Worm (Caenorhabditis elegans) whole organism, L1 larva: ENCODE data around the gene T28D6.5.

Experiments
- C04F5.9 ChIP-seq: sonication (generic microtip); optimal IDR thresholded peaks from 2 replicates; lab custom pipeline; 2016; ENCODE audit warnings: missing genetic modification characterization, missing compliant biosample characterization
- C16A3.4 ChIP-seq: fragments of 150-350 bp; optimal IDR thresholded peaks from 2 replicates; lab custom pipeline; 2014; ENCODE audit warnings: missing biosample characterization, missing genetic modification characterization
- alr-1 ChIP-seq: fragments of 200-800 bp; sonication (Bioruptor generic); optimal IDR thresholded peaks from 2 replicates; lab custom pipeline; 2018; ENCODE audit warnings: borderline replicate concordance, mild to moderate bottlenecking, missing genetic modification characterization, missing compliant biosample characterization
- ama-1 ChIP-seq: fragments of 150-350 bp; optimal IDR thresholded peaks from 2 replicates; lab custom pipeline; 2014
- blmp-1 ChIP-seq: fragments of 150-350 bp; optimal IDR thresholded peaks from 2 replicates; lab custom pipeline; 2014; ENCODE audit warnings: missing biosample characterization, missing genetic modification characterization
- ceh-63 ChIP-seq: fragments of 200-800 bp; sonication (Bioruptor generic); optimal IDR thresholded peaks from 2 replicates; lab custom pipeline; 2018; ENCODE audit warnings: mild to moderate bottlenecking, missing genetic modification characterization, missing compliant biosample characterization
- ceh-82 ChIP-seq, 3 experiments: fragments of 150-350 bp in 1 of 3; sonication (generic microtip) in 2 of 3; optimal IDR thresholded peaks; 2 replicates each; lab custom pipeline; 2014 to 2017; ENCODE audit warnings: missing biosample characterization in 3 of 3, missing genetic modification characterization in 3 of 3
- ceh-90 ChIP-seq: sonication (generic microtip); optimal IDR thresholded peaks from 2 replicates; lab custom pipeline; 2016; ENCODE audit warnings: missing genetic modification characterization, missing compliant biosample characterization
- ces-1 ChIP-seq: fragments of 150-350 bp; optimal IDR thresholded peaks from 2 replicates; lab custom pipeline; 2014; ENCODE audit warnings: missing biosample characterization, missing genetic modification reagents, missing genetic modification characterization
- dpl-1 ChIP-seq, 3 experiments: fragments of 150-350 bp in 2 of 3; sonication (generic microtip) in 1 of 3; optimal IDR thresholded peaks; 2 replicates each; lab custom pipeline; 2014 to 2017; ENCODE audit warnings: missing biosample characterization in 3 of 3, missing genetic modification characterization in 3 of 3, missing genetic modification reagents in 3 of 3
- efl-1 ChIP-seq, 4 experiments: fragments of 150-350 bp; optimal IDR thresholded peaks in 3 of 4; peaks in 1 of 4; 1 replicate in 1 of 4; 2 replicates in 3 of 4; lab custom pipeline; 2014; ENCODE audit warnings: missing biosample characterization in 2 of 4, missing genetic modification characterization in 2 of 4, missing genetic modification reagents in 2 of 4
- egl-27 ChIP-seq, 2 experiments: fragments of 150-350 bp in 1 of 2; sonication (generic microtip); optimal IDR thresholded peaks; 3 replicates each; lab custom pipeline; 2017 to 2018; ENCODE audit warnings: missing biosample characterization in 2 of 2, missing genetic modification characterization in 2 of 2, missing genetic modification reagents in 2 of 2
- fkh-10 ChIP-seq: sonication (generic microtip); optimal IDR thresholded peaks from 2 replicates; lab custom pipeline; 2017; ENCODE audit warnings: missing biosample characterization, missing genetic modification reagents, missing genetic modification characterization
- fos-1 ChIP-seq: fragments of 150-350 bp; optimal IDR thresholded peaks from 2 replicates; lab custom pipeline; 2014; ENCODE audit warnings: missing biosample characterization, missing genetic modification characterization
- grh-1 ChIP-seq: fragments of 200-800 bp; sonication (Bioruptor generic); IDR thresholded peaks from 2 replicates; pipeline ENCODE4 v1.3.6; 2022; ENCODE audit warnings: missing genetic modification reagents, missing genetic modification characterization, missing compliant biosample characterization
- hlh-17 ChIP-seq: fragments of 200-800 bp; sonication (Bioruptor generic); optimal IDR thresholded peaks from 2 replicates; lab custom pipeline; 2018; ENCODE audit warnings: missing genetic modification characterization, mild to moderate bottlenecking, missing compliant biosample characterization, moderate library complexity, borderline replicate concordance
- hlh-4 ChIP-seq: sonication (generic microtip); optimal IDR thresholded peaks from 2 replicates; lab custom pipeline; 2016; ENCODE audit warnings: mild to moderate bottlenecking, missing genetic modification characterization, missing compliant biosample characterization
- hpl-2 ChIP-seq: fragments of 150-350 bp; optimal IDR thresholded peaks from 2 replicates; lab custom pipeline; 2014; ENCODE audit warnings: missing biosample characterization, missing genetic modification reagents, missing genetic modification characterization
- irx-1 ChIP-seq: sonication (generic microtip); optimal IDR thresholded peaks from 2 replicates; lab custom pipeline; 2016; ENCODE audit warnings: missing genetic modification characterization, missing compliant biosample characterization
- jun-1 ChIP-seq: fragments of 150-350 bp; optimal IDR thresholded peaks from 2 replicates; lab custom pipeline; 2014; ENCODE audit warnings: missing biosample characterization, missing genetic modification reagents, missing genetic modification characterization
- lin-14 ChIP-seq: fragments of 200-800 bp; sonication (Bioruptor generic); optimal IDR thresholded peaks from 2 replicates; lab custom pipeline; 2018; ENCODE audit warnings: mild to moderate bottlenecking, missing genetic modification characterization, moderate library complexity, missing compliant biosample characterization
- lin-15B ChIP-seq: fragments of 150-350 bp; sonication (generic microtip); optimal IDR thresholded peaks from 3 replicates; lab custom pipeline; 2014; ENCODE audit warnings: missing biosample characterization, missing genetic modification characterization
- lin-35 ChIP-seq, 2 experiments: fragments of 150-350 bp; optimal IDR thresholded peaks; 2 replicates each; lab custom pipeline; 2014; ENCODE audit warnings: missing biosample characterization in 2 of 2, missing genetic modification characterization in 2 of 2, missing genetic modification reagents in 2 of 2
- lin-39 ChIP-seq: fragments of 150-350 bp; optimal IDR thresholded peaks from 2 replicates; lab custom pipeline; 2014; ENCODE audit warnings: missing biosample characterization, missing genetic modification reagents, missing genetic modification characterization
- lir-3 ChIP-seq: sonication (generic microtip); optimal IDR thresholded peaks from 2 replicates; lab custom pipeline; 2016; ENCODE audit warnings: mild to moderate bottlenecking, missing genetic modification characterization, moderate library complexity, missing compliant biosample characterization; ENCODE audit not compliant: poor library complexity
- mab-9 ChIP-seq: fragments of 200-800 bp; sonication (Bioruptor generic); IDR thresholded peaks from 2 replicates; pipeline ENCODE4 v1.3.6; 2022; ENCODE audit warnings: missing genetic modification reagents, missing genetic modification characterization, missing compliant biosample characterization
- mef-2 ChIP-seq: fragments of 150-350 bp; optimal IDR thresholded peaks from 2 replicates; lab custom pipeline; 2014; ENCODE audit warnings: missing biosample characterization, missing genetic modification characterization
- nhr-11 ChIP-seq: fragments of 150-350 bp; optimal IDR thresholded peaks from 2 replicates; lab custom pipeline; 2014; ENCODE audit warnings: missing biosample characterization, missing genetic modification characterization
- nhr-47 ChIP-seq: sonication (generic microtip); optimal IDR thresholded peaks from 2 replicates; lab custom pipeline; 2016; ENCODE audit warnings: mild to moderate bottlenecking, missing genetic modification characterization, moderate library complexity, missing compliant biosample characterization
- nhr-71 ChIP-seq: sonication (generic microtip); optimal IDR thresholded peaks from 2 replicates; lab custom pipeline; 2016; ENCODE audit warnings: mild to moderate bottlenecking, missing genetic modification characterization, moderate library complexity, missing compliant biosample characterization
- nhr-76 ChIP-seq: sonication (generic microtip); optimal IDR thresholded peaks from 2 replicates; lab custom pipeline; 2017; ENCODE audit warnings: missing biosample characterization, missing genetic modification characterization
- nhr-77 ChIP-seq: fragments of 150-350 bp; optimal IDR thresholded peaks from 2 replicates; lab custom pipeline; 2014; ENCODE audit warnings: missing biosample characterization, missing genetic modification characterization
- nhr-85 ChIP-seq: sonication (generic microtip); peaks from one replicate; lab custom pipeline; 2016; ENCODE audit warnings: missing genetic modification characterization, inconsistent platforms, missing compliant biosample characterization
- nhr-90 ChIP-seq: sonication (generic microtip); optimal IDR thresholded peaks from 2 replicates; lab custom pipeline; 2016; ENCODE audit warnings: mild to moderate bottlenecking, missing genetic modification characterization, missing compliant biosample characterization; ENCODE audit not compliant: poor library complexity
- pqm-1 ChIP-seq: sonication (generic microtip); optimal IDR thresholded peaks from 3 replicates; lab custom pipeline; 2017; ENCODE audit warnings: missing biosample characterization, missing genetic modification characterization
- snpc-4 ChIP-seq: fragments of 150-350 bp; optimal IDR thresholded peaks from 2 replicates; lab custom pipeline; 2014; ENCODE audit warnings: missing biosample characterization, missing genetic modification characterization
- sox-4 ChIP-seq: sonication (generic microtip); optimal IDR thresholded peaks from 2 replicates; lab custom pipeline; 2016; ENCODE audit warnings: missing genetic modification characterization, missing compliant biosample characterization
- sptf-1 ChIP-seq: fragments of 150-350 bp; optimal IDR thresholded peaks from 2 replicates; lab custom pipeline; 2014; ENCODE audit warnings: missing biosample characterization, missing genetic modification characterization
- sup-37 ChIP-seq: fragments of 200-800 bp; sonication (Bioruptor generic); optimal IDR thresholded peaks from 2 replicates; lab custom pipeline; 2018; ENCODE audit warnings: mild to moderate bottlenecking, missing genetic modification characterization, missing compliant biosample characterization
- swsn-7 ChIP-seq: sonication (generic microtip); optimal IDR thresholded peaks from 2 replicates; lab custom pipeline; 2016; ENCODE audit warnings: missing genetic modification characterization, missing compliant biosample characterization
- unc-130 ChIP-seq: fragments of 150-350 bp; optimal IDR thresholded peaks from 2 replicates; lab custom pipeline; 2017; ENCODE audit warnings: missing biosample characterization, missing genetic modification characterization, inconsistent platforms
- unc-62 ChIP-seq: fragments of 150-350 bp; optimal IDR thresholded peaks from 2 replicates; lab custom pipeline; 2014; ENCODE audit warnings: missing biosample characterization, missing genetic modification reagents, missing genetic modification characterization
- unc-86 ChIP-seq: sonication (generic microtip); optimal IDR thresholded peaks from 2 replicates; lab custom pipeline; 2016; ENCODE audit warnings: missing genetic modification characterization, missing compliant biosample characterization
- xbp-1 ChIP-seq: sonication (generic microtip); optimal IDR thresholded peaks from 2 replicates; lab custom pipeline; 2016; ENCODE audit warnings: missing genetic modification characterization, missing compliant biosample characterization
- zag-1 ChIP-seq: fragments of 150-350 bp; optimal IDR thresholded peaks from 2 replicates; lab custom pipeline; 2014; ENCODE audit warnings: missing biosample characterization, missing genetic modification characterization
- zip-4 ChIP-seq: fragments of 200-800 bp; sonication (Bioruptor generic); optimal IDR thresholded peaks from 2 replicates; lab custom pipeline; 2018; ENCODE audit warnings: mild to moderate bottlenecking, missing genetic modification characterization, moderate library complexity, missing compliant biosample characterization
- ztf-11 ChIP-seq, 2 experiments: sonication (generic microtip); optimal IDR thresholded peaks; 2 replicates each; lab custom pipeline; 2016 to 2017; ENCODE audit warnings: missing genetic modification characterization in 2 of 2, missing biosample characterization in 1 of 2, missing compliant biosample characterization in 1 of 2
- ztf-4 ChIP-seq: fragments of 150-350 bp; optimal IDR thresholded peaks from 2 replicates; lab custom pipeline; 2014; ENCODE audit warnings: missing biosample characterization, missing genetic modification characterization

Gene T28D6.5

DNA sequence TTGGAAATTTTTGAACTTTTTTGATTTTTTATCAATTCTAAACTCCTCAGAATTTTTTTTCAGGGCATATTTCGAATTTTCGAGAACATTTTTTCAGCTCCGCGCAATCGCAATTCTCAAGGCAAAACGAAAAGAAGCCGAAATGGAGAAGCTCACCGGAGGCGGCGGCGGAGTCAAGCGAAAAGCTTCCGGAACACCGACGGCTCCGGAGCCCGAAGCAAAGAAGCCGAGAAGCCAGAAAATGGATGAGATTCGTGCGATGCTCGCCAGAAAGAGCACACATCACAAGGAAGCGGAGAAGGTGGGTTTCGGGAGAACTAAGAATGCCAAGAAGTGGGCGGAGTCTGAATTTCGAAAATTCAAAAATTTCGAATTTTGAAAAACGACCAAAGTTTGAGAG is 9.4 kb upstream of the T28D6.5 start:
- TF ChIP-seq mab-9 (0 out of 2 replicates have a peak, but pooled peaks have one; percentile 18), efl-1 (optimal IDR thresholded peaks at IDR 0.05; lab: Kevin White, UChicago) (no peak), efl-1 (GFP tag; optimal IDR thresholded peaks at IDR 0.05 in 1 of 2; lab: Kevin White, UChicago) (peak in 1 of 2 experiments; percentile 64), nhr-76 (tag; lab: Kevin White, UChicago) (no peak), nhr-85 (tag; lab: Kevin White, UChicago) (peak; percentile 12), ama-1 (lab: Kevin White, UChicago) (no peak), grh-1 (GFP tag; lab: Robert Waterston, UW) (0 out of 2 replicates have a peak, but pooled peaks have one; percentile 7)

DNA sequence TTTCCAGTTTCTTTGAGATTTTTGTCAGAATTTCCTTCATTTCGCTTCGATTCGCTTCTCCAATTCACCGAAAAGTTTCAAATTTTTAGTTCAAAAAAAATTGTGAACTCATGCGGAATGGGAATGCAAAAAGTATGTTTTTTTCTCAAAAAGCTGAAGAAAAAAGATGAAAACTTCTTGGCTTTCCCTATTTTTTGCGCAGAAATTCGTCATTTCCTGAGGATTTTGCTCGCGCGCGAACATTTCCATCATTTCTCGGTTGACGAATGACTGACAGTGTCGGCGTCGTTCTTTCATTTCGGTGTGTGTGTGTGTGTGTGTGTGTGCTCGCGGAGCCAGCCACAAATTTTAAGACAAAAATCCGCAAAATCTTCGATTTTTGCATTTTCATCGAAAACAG is 1.2 kb upstream of the T28D6.5 start:
- TF ChIP-seq unc-62 (no peak), fkh-10 (GFP tag; lab: Kevin White, UChicago) (no peak), hlh-17 (GFP tag; lab: Kevin White, UChicago) (no peak), dpl-1 (GFP tag; optimal IDR thresholded peaks at IDR 0.05; lab: Kevin White, UChicago) (no peak), ztf-11 (tag; optimal IDR thresholded peaks at IDR 0.05; lab: Kevin White, UChicago) (no peak), C04F5.9 (no peak), pqm-1 (tag; lab: Kevin White, UChicago) (no peak), xbp-1 (no peak), egl-27 (tag; optimal IDR thresholded peaks at IDR 0.05; lab: Kevin White, UChicago) (no peak), sup-37 (GFP tag; lab: Kevin White, UChicago) (no peak), snpc-4 (no peak)

DNA sequence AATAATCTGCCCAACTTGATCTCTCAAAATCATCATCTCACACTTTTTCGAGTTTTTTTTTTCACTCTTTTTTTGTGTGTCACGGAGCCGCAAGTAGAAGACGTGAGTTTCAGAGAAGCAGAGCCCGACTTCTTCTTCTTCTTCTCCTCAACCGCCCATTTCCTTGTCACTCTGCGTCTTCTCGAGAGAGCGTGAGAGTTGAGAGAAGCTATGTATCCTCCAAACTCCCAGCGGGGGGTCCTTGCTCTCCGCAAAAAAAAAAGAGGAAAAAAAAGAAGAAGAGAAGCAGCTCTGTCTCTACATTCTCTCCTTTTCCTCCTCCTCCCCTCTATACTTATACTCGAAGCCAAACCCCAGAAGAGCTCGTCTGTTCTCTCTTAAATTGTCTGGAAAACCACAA is 864 bp downstream of the T28D6.5 start:
- TF ChIP-seq lir-3 (tag; lab: Kevin White, UChicago) (no peak), sox-4 (tag; lab: Kevin White, UChicago) (no peak), ces-1 (GFP tag; lab: Kevin White, UChicago) (no peak), mef-2 (tag; lab: Kevin White, UChicago) (no peak), lin-39 (no peak), hlh-4 (tag; lab: Kevin White, UChicago) (no peak), nhr-11 (tag; lab: Kevin White, UChicago) (no peak), ztf-4 (tag; lab: Kevin White, UChicago) (no peak), swsn-7 (tag; lab: Kevin White, UChicago) (peak; percentile 32), blmp-1 (no peak), alr-1 (tag; lab: Kevin White, UChicago) (no peak), ceh-90 (tag; lab: Kevin White, UChicago) (no peak), nhr-90 (tag; lab: Kevin White, UChicago) (no peak), unc-86 (tag; lab: Kevin White, UChicago) (peak; percentile 45), zag-1 (tag; lab: Kevin White, UChicago) (no peak), ama-1 (lab: Kevin White, UChicago) (no peak), snpc-4 (no peak), ztf-11 (tag; optimal IDR thresholded peaks at IDR 0.05; lab: Kevin White, UChicago) (no peak), efl-1 (optimal IDR thresholded peaks at IDR 0.05; lab: Kevin White, UChicago) (peak; percentile 25 to 38), efl-1 (GFP tag; optimal IDR thresholded peaks at IDR 0.05 in 1 of 2; lab: Kevin White, UChicago) (no peak), irx-1 (no peak), hpl-2 (GFP tag; lab: Kevin White, UChicago) (no peak), nhr-71 (peak; percentile 50), pqm-1 (tag; lab: Kevin White, UChicago) (no peak), nhr-85 (tag; lab: Kevin White, UChicago) (no peak), lin-14 (GFP tag; lab: Kevin White, UChicago) (peak; percentile 79), jun-1 (tag; lab: Kevin White, UChicago) (no peak), nhr-77 (tag; lab: Kevin White, UChicago) (no peak), nhr-47 (tag; lab: Kevin White, UChicago) (peak; percentile 49), sptf-1 (tag; lab: Kevin White, UChicago) (no peak), ceh-63 (no peak), egl-27 (tag; optimal IDR thresholded peaks at IDR 0.05; lab: Kevin White, UChicago) (no peak), lin-35 (GFP tag; optimal IDR thresholded peaks at IDR 0.05; lab: Kevin White, UChicago) (peak in 1 of 2 experiments; percentile 35), fos-1 (tag; lab: Kevin White, UChicago) (no peak), unc-130 (tag; lab: Kevin White, UChicago) (no peak), lin-15B (tag; lab: Kevin White, UChicago) (no peak), unc-62 (no peak), C16A3.4 (tag; lab: Kevin White, UChicago) (no peak), zip-4 (GFP tag; lab: Kevin White, UChicago) (no peak), ceh-82 (tag; optimal IDR thresholded peaks at IDR 0.05; lab: Kevin White, UChicago) (peak in 2 of 3 experiments; percentile 31 to 80)
